Fruit fly (Drosophila melanogaster) whole organism, prepupa: ENCODE results near the gene CG9682.

Source experiments
- Blimp-1 ChIP-seq: fragments of 200-800 bp; sonication (Bioruptor generic); optimal IDR thresholded peaks from 3 replicates; lab custom pipeline; 2017; ENCODE audit warnings: missing biosample characterization, missing genetic modification characterization, mild to moderate bottlenecking, moderate library complexity, missing genetic modification reagents
- CG10631 ChIP-seq: fragments of 200-800 bp; sonication (Bioruptor generic); optimal IDR thresholded peaks from 2 replicates; lab custom pipeline; 2016; ENCODE audit warnings: missing biosample characterization, missing genetic modification characterization
- CG10669 ChIP-seq: fragments of 200-800 bp; sonication (Bioruptor generic); optimal IDR thresholded peaks from 3 replicates; lab custom pipeline; 2018; ENCODE audit warnings: missing biosample characterization, mild to moderate bottlenecking, missing genetic modification characterization, moderate library complexity
- CG11294 ChIP-seq: fragments of 200-800 bp; sonication (Bioruptor generic); IDR thresholded peaks from 2 replicates; pipeline ENCODE4 v1.3.6; 2022; ENCODE audit warnings: missing biosample characterization, missing genetic modification characterization
- CG15336 ChIP-seq: fragments of 200-800 bp; sonication (Bioruptor generic); IDR thresholded peaks from 2 replicates; pipeline ENCODE4 v1.3.6; 2022; ENCODE audit warnings: missing biosample characterization, missing genetic modification characterization
- CG3032 ChIP-seq: fragments of 200-800 bp; optimal IDR thresholded peaks from 2 replicates; lab custom pipeline; 2019; ENCODE audit warnings: missing biosample characterization, mild to moderate bottlenecking, missing genetic modification characterization, moderate library complexity
- CG31627 ChIP-seq: fragments of 200-800 bp; sonication (Bioruptor generic); optimal IDR thresholded peaks from 3 replicates; lab custom pipeline; 2016; ENCODE audit warnings: missing biosample characterization, missing genetic modification characterization
- CG32006 ChIP-seq: fragments of 200-800 bp; sonication (Bioruptor generic); optimal IDR thresholded peaks from 3 replicates; lab custom pipeline; 2017; ENCODE audit warnings: missing biosample characterization, mild to moderate bottlenecking, missing genetic modification characterization
- CG34406 ChIP-seq: fragments of 200-800 bp; sonication (Bioruptor generic); optimal IDR thresholded peaks from 3 replicates; lab custom pipeline; 2016; ENCODE audit warnings: missing biosample characterization, missing genetic modification characterization
- CG3919 ChIP-seq: fragments of 200-800 bp; sonication (Bioruptor generic); optimal IDR thresholded peaks from 3 replicates; lab custom pipeline; 2016; ENCODE audit warnings: missing biosample characterization, missing genetic modification characterization
- CG6276 ChIP-seq: fragments of 200-800 bp; sonication (Bioruptor generic); optimal IDR thresholded peaks from 2 replicates; lab custom pipeline; 2017; ENCODE audit warnings: missing biosample characterization, mild to moderate bottlenecking, missing genetic modification characterization
- CG6792 ChIP-seq: fragments of 200-800 bp; sonication (Bioruptor generic); optimal IDR thresholded peaks from 3 replicates; lab custom pipeline; 2016; ENCODE audit warnings: missing biosample characterization, missing genetic modification characterization
- CG6854 ChIP-seq: fragments of 200-800 bp; sonication (Bioruptor generic); optimal IDR thresholded peaks from 2 replicates; lab custom pipeline; 2017; ENCODE audit warnings: missing biosample characterization, mild to moderate bottlenecking, missing genetic modification characterization
- CG7368 ChIP-seq: fragments of 200-800 bp; sonication (Bioruptor generic); optimal IDR thresholded peaks from 3 replicates; lab custom pipeline; 2016; ENCODE audit warnings: missing biosample characterization, missing genetic modification characterization
- CG8119 ChIP-seq: fragments of 200-800 bp; sonication (Bioruptor generic); IDR thresholded peaks from 3 replicates; pipeline ENCODE4 v1.3.6; 2022; ENCODE audit warnings: missing biosample characterization, missing genetic modification characterization
- CG8319 ChIP-seq: fragments of 200-800 bp; sonication (Bioruptor generic); optimal IDR thresholded peaks from 3 replicates; lab custom pipeline; 2016; ENCODE audit warnings: missing biosample characterization, missing genetic modification characterization
- CG8632 ChIP-seq: fragments of 200-800 bp; sonication (Bioruptor generic); optimal IDR thresholded peaks from 3 replicates; lab custom pipeline; 2016; ENCODE audit warnings: missing biosample characterization, missing genetic modification characterization
- Eip78C ChIP-seq: fragments of 200-800 bp; sonication (Bioruptor generic); peaks from one replicate; lab custom pipeline; 2016; ENCODE audit warnings: missing biosample characterization, missing genetic modification characterization
- Eip93F ChIP-seq: fragments of 200-800 bp; sonication (Bioruptor generic); optimal IDR thresholded peaks from 2 replicates; lab custom pipeline; 2016; ENCODE audit warnings: missing biosample characterization, mild to moderate bottlenecking, missing genetic modification characterization
- Ets21C ChIP-seq: fragments of 200-800 bp; sonication (Bioruptor generic); optimal IDR thresholded peaks from 3 replicates; lab custom pipeline; 2016; ENCODE audit warnings: missing biosample characterization, missing genetic modification characterization
- Ets96B ChIP-seq: fragments of 200-800 bp; optimal IDR thresholded peaks from 2 replicates; lab custom pipeline; 2019; ENCODE audit warnings: missing biosample characterization, mild to moderate bottlenecking, missing genetic modification characterization, moderate library complexity
- Gug ChIP-seq: fragments of 200-800 bp; sonication (Bioruptor generic); IDR thresholded peaks from 2 replicates; pipeline ENCODE4 v1.3.6; 2022; ENCODE audit warnings: missing biosample characterization, missing genetic modification characterization
- Hr38 ChIP-seq: sonication (Bioruptor generic); optimal IDR thresholded peaks from 2 replicates; lab custom pipeline; 2016; ENCODE audit warnings: missing biosample characterization, missing genetic modification characterization
- Hr39 ChIP-seq: fragments of 200-800 bp; sonication (Bioruptor generic); optimal IDR thresholded peaks from 2 replicates; lab custom pipeline; 2016; ENCODE audit warnings: missing biosample characterization, missing genetic modification characterization
- Hr4 ChIP-seq: fragments of 200-800 bp; sonication (Bioruptor generic); optimal IDR thresholded peaks from 3 replicates; lab custom pipeline; 2016; ENCODE audit warnings: missing biosample characterization, missing genetic modification characterization
- Lpt ChIP-seq: fragments of 200-800 bp; sonication (Bioruptor generic); optimal IDR thresholded peaks from 3 replicates; lab custom pipeline; 2016; ENCODE audit warnings: missing biosample characterization, missing genetic modification characterization
- Met ChIP-seq: fragments of 200-800 bp; sonication (Bioruptor generic); optimal IDR thresholded peaks from 3 replicates; lab custom pipeline; 2016; ENCODE audit warnings: missing biosample characterization, missing genetic modification characterization
- OdsH ChIP-seq: fragments of 200-800 bp; sonication (Bioruptor generic); optimal IDR thresholded peaks from 3 replicates; lab custom pipeline; 2016; ENCODE audit warnings: missing biosample characterization, missing genetic modification characterization
- Smox ChIP-seq: fragments of 200-800 bp; sonication (Bioruptor generic); optimal IDR thresholded peaks from 3 replicates; lab custom pipeline; 2016; ENCODE audit warnings: missing biosample characterization, missing genetic modification characterization
- Sox102F ChIP-seq: fragments of 200-800 bp; sonication (Bioruptor generic); optimal IDR thresholded peaks from 2 replicates; lab custom pipeline; 2016; ENCODE audit warnings: missing biosample characterization, mild to moderate bottlenecking, missing genetic modification characterization
- Sox14 ChIP-seq: fragments of 200-800 bp; sonication (Bioruptor generic); optimal IDR thresholded peaks from 3 replicates; lab custom pipeline; 2016; ENCODE audit warnings: missing biosample characterization, missing genetic modification characterization
- Sox15 ChIP-seq: fragments of 200-800 bp; sonication (Bioruptor generic); optimal IDR thresholded peaks from 3 replicates; lab custom pipeline; 2016; ENCODE audit warnings: missing biosample characterization, missing genetic modification characterization
- achi ChIP-seq: fragments of 200-800 bp; sonication (Bioruptor generic); optimal IDR thresholded peaks from 3 replicates; lab custom pipeline; 2016; ENCODE audit warnings: missing biosample characterization, missing genetic modification characterization
- acj6 ChIP-seq: fragments of 200-800 bp; sonication (Bioruptor generic); optimal IDR thresholded peaks from 3 replicates; lab custom pipeline; 2016; ENCODE audit warnings: missing biosample characterization, missing genetic modification characterization
- cyc ChIP-seq: fragments of 200-800 bp; sonication (Bioruptor generic); optimal IDR thresholded peaks from 3 replicates; lab custom pipeline; 2016; ENCODE audit warnings: missing biosample characterization, missing genetic modification characterization
- dac ChIP-seq: fragments of 200-800 bp; sonication (Bioruptor generic); optimal IDR thresholded peaks from 2 replicates; lab custom pipeline; 2017; ENCODE audit warnings: missing biosample characterization, mild to moderate bottlenecking, missing genetic modification characterization
- dsx ChIP-seq: fragments of 200-800 bp; optimal IDR thresholded peaks from 3 replicates; lab custom pipeline; 2019; ENCODE audit warnings: missing biosample characterization, mild to moderate bottlenecking, missing genetic modification characterization, moderate library complexity; ENCODE audit not compliant: poor library complexity, severe bottlenecking
- eg ChIP-seq: fragments of 200-800 bp; sonication (Bioruptor generic); IDR thresholded peaks from 3 replicates; pipeline ENCODE4 v1.3.6; 2022; ENCODE audit warnings: missing biosample characterization, missing genetic modification characterization
- esn ChIP-seq: fragments of 200-800 bp; sonication (Bioruptor generic); optimal IDR thresholded peaks from 2 replicates; lab custom pipeline; 2016; ENCODE audit warnings: missing biosample characterization, mild to moderate bottlenecking, missing genetic modification characterization, moderate library complexity
- fd59A ChIP-seq: fragments of 200-800 bp; sonication (Bioruptor generic); optimal IDR thresholded peaks from 2 replicates; lab custom pipeline; 2017; ENCODE audit warnings: missing biosample characterization, mild to moderate bottlenecking, missing genetic modification characterization, missing genetic modification reagents
- fd85E ChIP-seq: fragments of 200-800 bp; sonication (Bioruptor generic); optimal IDR thresholded peaks from 3 replicates; lab custom pipeline; 2016; ENCODE audit warnings: missing biosample characterization, missing genetic modification characterization
- fkh ChIP-seq: fragments of 200-800 bp; sonication (Bioruptor generic); optimal IDR thresholded peaks from 3 replicates; lab custom pipeline; 2017; ENCODE audit warnings: missing biosample characterization, mild to moderate bottlenecking, missing genetic modification characterization, moderate library complexity
- lz ChIP-seq: fragments of 200-800 bp; sonication (Bioruptor generic); optimal IDR thresholded peaks from 3 replicates; lab custom pipeline; 2016; ENCODE audit warnings: missing biosample characterization, missing genetic modification characterization
- pdm3 ChIP-seq: fragments of 200-800 bp; sonication (Bioruptor generic); optimal IDR thresholded peaks from 3 replicates; lab custom pipeline; 2016; ENCODE audit warnings: missing biosample characterization, missing genetic modification characterization
- salr ChIP-seq, 2 experiments: fragments of 200-800 bp; sonication (Bioruptor generic); optimal IDR thresholded peaks; 3 replicates each; lab custom pipeline; 2016 to 2018; ENCODE audit warnings: missing biosample characterization in 2 of 2, missing genetic modification characterization in 2 of 2, mild to moderate bottlenecking in 1 of 2
- ss ChIP-seq, 2 experiments: fragments of 200-800 bp; sonication (Bioruptor generic); optimal IDR thresholded peaks; 2 replicates in 1 of 2; 3 replicates in 1 of 2; lab custom pipeline; 2017 to 2018; ENCODE audit warnings: mild to moderate bottlenecking in 2 of 2, missing biosample characterization in 2 of 2, missing genetic modification characterization in 2 of 2, moderate library complexity in 1 of 2
- svp ChIP-seq: fragments of 200-800 bp; sonication (Bioruptor generic); peaks from one replicate; lab custom pipeline; 2016; ENCODE audit warnings: missing biosample characterization, missing genetic modification characterization
- topi ChIP-seq: fragments of 200-800 bp; sonication (Bioruptor generic); optimal IDR thresholded peaks from 3 replicates; lab custom pipeline; 2016; ENCODE audit warnings: missing biosample characterization, missing genetic modification characterization

Gene CG9682

dm6 chr3R:30268733-30269132 is 18.0 kb downstream of the CG9682 start (continued):
- TF ChIP-seq acj6 (GFP tag; lab: Kevin White, UChicago): peak; percentile 33
- TF ChIP-seq CG8632 (GFP tag; lab: Kevin White, UChicago): peak; percentile 27
- peak; percentile 4 for TF ChIP-seq CG6792 (GFP tag; lab: Kevin White, UChicago)
- TF ChIP-seq Ets96B (tag; lab: Kevin White, UChicago): peak; percentile 9
- TF ChIP-seq Blimp-1 (GFP tag; lab: Kevin White, UChicago): no peak
- TF ChIP-seq, all 60 proteins: peak for 36

dm6 chr3R:30270318-30271119 is 19.8 kb downstream of the CG9682 start:
- TF ChIP-seq CG3032 (peak; percentile 65), CG11294 (GFP tag; lab: Robert Waterston, UW) (no peak), Gug (GFP tag; lab: Robert Waterston, UW) (peak; percentile 12; the same call in 1 of the 2 replicates), Ets21C (GFP tag; lab: Kevin White, UChicago) (peak; percentile 7), CG6854 (GFP tag; lab: Kevin White, UChicago) (peak; percentile 40), lz (peak; percentile 23), Sox15 (GFP tag; lab: Kevin White, UChicago) (no peak), Sox102F (GFP tag; lab: Kevin White, UChicago) (peak; percentile 2), dac (GFP tag; lab: Kevin White, UChicago) (peak; percentile 25), Sox14 (GFP tag; lab: Kevin White, UChicago) (peak; percentile 34), topi (GFP tag; lab: Kevin White, UChicago) (peak; percentile 32), Eip78C (GFP tag; lab: Kevin White, UChicago) (peak; percentile 25), acj6 (GFP tag; lab: Kevin White, UChicago) (peak; percentile 41), Lpt (peak; percentile 55), Met (GFP tag; lab: Kevin White, UChicago) (no peak), Hr39 (no peak), CG31627 (peak; percentile 6), Ets96B (tag; lab: Kevin White, UChicago) (peak; percentile 63), CG34406 (peak; percentile 2), CG3919 (GFP tag; lab: Kevin White, UChicago) (peak; percentile 56), fkh (GFP tag; lab: Kevin White, UChicago) (no peak), salr (GFP tag; optimal IDR thresholded peaks at IDR 0.05; lab: Kevin White, UChicago) (peak in 1 of 2 experiments; percentile 15), Hr4 (peak; percentile 55), CG8119 (GFP tag; lab: Robert Waterston, UW) (peak; percentile 67; the same call in 2 of the 3 replicates), CG32006 (GFP tag; lab: Kevin White, UChicago) (peak; percentile 75), CG10669 (GFP tag; lab: Kevin White, UChicago) (peak; percentile 52), esn (GFP tag; lab: Kevin White, UChicago) (peak; percentile 48), Blimp-1 (GFP tag; lab: Kevin White, UChicago) (no peak), fd59A (GFP tag; lab: Kevin White, UChicago) (peak; percentile 48), ss (GFP tag; optimal IDR thresholded peaks at IDR 0.05; lab: Kevin White, UChicago) (peak; percentile 49 to 61), Hr38 (GFP tag; lab: Kevin White, UChicago) (no peak), achi (GFP tag; lab: Kevin White, UChicago) (peak; percentile 59), OdsH (GFP tag; lab: Kevin White, UChicago) (peak; percentile 49), CG8632 (GFP tag; lab: Kevin White, UChicago) (peak; percentile 34), CG7368 (GFP tag; lab: Kevin White, UChicago) (peak; percentile 6), eg (GFP tag; lab: Robert Waterston, UW) (no peak), Smox (GFP tag; lab: Kevin White, UChicago) (no peak), Eip93F (GFP tag; lab: Kevin White, UChicago) (no peak), CG6276 (GFP tag; lab: Kevin White, UChicago) (peak; percentile 52), svp (peak; percentile 46), dsx (GFP tag; lab: Kevin White, UChicago) (peak; percentile 27), fd85E (GFP tag; lab: Kevin White, UChicago) (no peak), CG8319 (GFP tag; lab: Kevin White, UChicago) (peak; percentile 14), CG15336 (GFP tag; lab: Robert Waterston, UW) (peak; percentile 67), pdm3 (GFP tag; lab: Kevin White, UChicago) (peak; percentile 42), cyc (GFP tag; lab: Kevin White, UChicago) (no peak), CG10631 (GFP tag; lab: Kevin White, UChicago) (peak; percentile 64)
